Fruit fly (Drosophila melanogaster): ENCODE results near the gene daed.

daed gene

dm6 chr2L:2226259-2227121 lies 10.4 kb upstream of the daed start, which contains the start of the genes CG15387 and sau (continued):
- peak; percentile 85 for TF ChIP-seq CG31441 (GFP tag; IDR thresholded peaks at IDR 0.05)
- peak; percentile 86 for TF ChIP-seq Atf3 (GFP tag; optimal IDR thresholded peaks at IDR 0.05)
- peak; percentile 83 for TF ChIP-seq CG7372 (GFP tag; IDR thresholded peaks at IDR 0.05)
- TF ChIP-seq Hr39 (optimal IDR thresholded peaks at IDR 0.05) = no peak
- TF ChIP-seq CG1792 (GFP tag; optimal IDR thresholded peaks at IDR 0.05) = peak; percentile 77
- TF ChIP-seq MBD-R2 (GFP tag; IDR thresholded peaks at IDR 0.05) = peak; percentile 90
- peak; percentile 79 for TF ChIP-seq CG3163 (GFP tag; optimal IDR thresholded peaks at IDR 0.05)
- peak; percentile 8 for TF ChIP-seq run (tag; optimal IDR thresholded peaks at IDR 0.05)
- TF ChIP-seq jigr1 (GFP tag; IDR thresholded peaks at IDR 0.05) = no peak
- peak; percentile 84 for TF ChIP-seq CG11456 (GFP tag; IDR thresholded peaks at IDR 0.05)
- TF ChIP-seq ranshi (GFP tag; IDR thresholded peaks at IDR 0.05) = peak; percentile 82
- peak; percentile 80 for TF ChIP-seq Blimp-1 (GFP tag; optimal IDR thresholded peaks at IDR 0.05)
- TF ChIP-seq dati (GFP tag; IDR thresholded peaks at IDR 0.05) = 0 out of 2 replicates have a peak, but pooled peaks have one; percentile 29
- TF ChIP-seq Lpt (GFP tag; optimal IDR thresholded peaks at IDR 0.05) = no peak
- peak; percentile 93 for TF ChIP-seq Hsf (GFP tag; optimal IDR thresholded peaks at IDR 0.05)
- peak; percentile 51 for TF ChIP-seq CG11398 (GFP tag; optimal IDR thresholded peaks at IDR 0.05)
- TF ChIP-seq eyg (GFP tag; optimal IDR thresholded peaks at IDR 0.05) = peak; percentile 82
- TF ChIP-seq gcm (GFP tag; optimal IDR thresholded peaks at IDR 0.05) = peak; percentile 68
- TF ChIP-seq CG17328 (GFP tag; IDR thresholded peaks at IDR 0.05) = peak; percentile 76
- peak; percentile 63 for TF ChIP-seq org-1 (GFP tag; optimal IDR thresholded peaks at IDR 0.05)
- peak; percentile 64 for TF ChIP-seq CG16779 (GFP tag; IDR thresholded peaks at IDR 0.05)
- peak; percentile 63 for TF ChIP-seq CG7987 (GFP tag; optimal IDR thresholded peaks at IDR 0.05)
- peak; percentile 88 for TF ChIP-seq Sox100B (GFP tag; optimal IDR thresholded peaks at IDR 0.05)
- peak; percentile 76 for TF ChIP-seq Vsx1 (GFP tag; optimal IDR thresholded peaks at IDR 0.05)
- peak; percentile 73 for TF ChIP-seq cg (GFP tag; optimal IDR thresholded peaks at IDR 0.05)
- peak; percentile 84; the same call in 2 of the 3 replicates for TF ChIP-seq zen2 (GFP tag; IDR thresholded peaks at IDR 0.05; ENCODE audit: partially characterized antibody)
- TF ChIP-seq ac (GFP tag; optimal IDR thresholded peaks at IDR 0.05) = peak; percentile 45
- peak; percentile 85 for TF ChIP-seq CG9437 (GFP tag; optimal IDR thresholded peaks at IDR 0.05)
- peak; percentile 93 for TF ChIP-seq CG13775 (GFP tag; optimal IDR thresholded peaks at IDR 0.05)
- TF ChIP-seq her (GFP tag; optimal IDR thresholded peaks at IDR 0.05) = peak; percentile 83
- peak; percentile 81 for TF ChIP-seq CG12104 (GFP tag; optimal IDR thresholded peaks at IDR 0.05)
- peak; percentile 90 for TF ChIP-seq CG2116 (GFP tag; optimal IDR thresholded peaks at IDR 0.05)
- TF ChIP-seq CG7556 (GFP tag; optimal IDR thresholded peaks at IDR 0.05) = peak; percentile 83
- TF ChIP-seq CG6175 (GFP tag; IDR thresholded peaks at IDR 0.05) = peak; percentile 11; the same call in 1 of the 3 replicates
- TF ChIP-seq gsb (GFP tag; IDR thresholded peaks at IDR 0.05) = peak; percentile 66
- peak; percentile 79 for TF ChIP-seq dmrt99B (tag; optimal IDR thresholded peaks at IDR 0.05)
- peak; percentile 78 for TF ChIP-seq twi (tag; optimal IDR thresholded peaks at IDR 0.05)
- TF ChIP-seq CG8924 (tag; optimal IDR thresholded peaks at IDR 0.05) = peak; percentile 85
- peak; percentile 91 for TF ChIP-seq gem (tag; optimal IDR thresholded peaks at IDR 0.05)
- peak; percentile 86 for TF ChIP-seq dmrt11E (tag; optimal IDR thresholded peaks at IDR 0.05)
- peak; percentile 70 for TF ChIP-seq NK7.1 (GFP tag; optimal IDR thresholded peaks at IDR 0.05)
- peak; percentile 58 for TF ChIP-seq danr (GFP tag; IDR thresholded peaks at IDR 0.05)
- TF ChIP-seq CTCF (GFP tag; optimal IDR thresholded peaks at IDR 0.05) = peak; percentile 23
- TF ChIP-seq Sry-β (GFP tag; optimal IDR thresholded peaks at IDR 0.05) = peak; percentile 50
- TF ChIP-seq CG14667 (GFP tag; IDR thresholded peaks at IDR 0.05) = peak; percentile 65
- peak; percentile 78 for TF ChIP-seq CG12236 (GFP tag; optimal IDR thresholded peaks at IDR 0.05)
- TF ChIP-seq slou (GFP tag; optimal IDR thresholded peaks at IDR 0.05) = peak; percentile 88
- TF ChIP-seq CG12769 (tag; optimal IDR thresholded peaks at IDR 0.05) = peak; percentile 83
- TF ChIP-seq crp (GFP tag; optimal IDR thresholded peaks at IDR 0.05) = peak in 1 of 2 experiments; percentile 59
- TF ChIP-seq Ravus (GFP tag; IDR thresholded peaks at IDR 0.05) = peak; percentile 46
